Worm (Caenorhabditis elegans) whole organism, L3 larva: ENCODE data around the gene egas-1.

ENCODE experiments used
- R02D3.7 ChIP-seq: fragments of 150-350 bp; optimal IDR thresholded peaks from 2 replicates; lab custom pipeline; 2014; ENCODE audit warnings: missing biosample characterization, missing genetic modification characterization
- ama-1 ChIP-seq: fragments of 150-350 bp; optimal IDR thresholded peaks from 2 replicates; lab custom pipeline; 2018
- ceh-16 ChIP-seq: sonication (generic microtip); optimal IDR thresholded peaks from 2 replicates; lab custom pipeline; 2017; ENCODE audit warnings: missing biosample characterization, missing genetic modification characterization
- ceh-28 ChIP-seq: fragments of 150-350 bp; optimal IDR thresholded peaks from 2 replicates; lab custom pipeline; 2014; ENCODE audit warnings: missing biosample characterization, missing genetic modification reagents, missing genetic modification characterization
- ceh-82 ChIP-seq: fragments of 150-350 bp; optimal IDR thresholded peaks from 2 replicates; lab custom pipeline; 2014; ENCODE audit warnings: missing biosample characterization, missing genetic modification characterization
- ceh-9 ChIP-seq: sonication (generic microtip); optimal IDR thresholded peaks from 2 replicates; lab custom pipeline; 2018; ENCODE audit warnings: missing biosample characterization, missing genetic modification characterization
- egl-5 ChIP-seq: fragments of 150-350 bp; optimal IDR thresholded peaks from 2 replicates; lab custom pipeline; 2017; ENCODE audit warnings: missing biosample characterization, missing genetic modification reagents, missing genetic modification characterization, inconsistent platforms
- elt-1 ChIP-seq: fragments of 150-350 bp; optimal IDR thresholded peaks from 2 replicates; lab custom pipeline; 2014; ENCODE audit warnings: missing biosample characterization, missing genetic modification characterization
- elt-3 ChIP-seq, 3 experiments: fragments of 150-350 bp in 1 of 3; sonication (generic microtip) in 2 of 3; optimal IDR thresholded peaks; 2 replicates in 2 of 3; 4 replicates in 1 of 3; lab custom pipeline; 2014 to 2017; ENCODE audit warnings: missing biosample characterization in 3 of 3, missing genetic modification characterization in 3 of 3
- fkh-2 ChIP-seq: fragments of 150-350 bp; optimal IDR thresholded peaks from 2 replicates; lab custom pipeline; 2014; ENCODE audit warnings: missing biosample characterization, missing genetic modification reagents, missing genetic modification characterization
- hmg-11 ChIP-seq: sonication (generic microtip); optimal IDR thresholded peaks from 2 replicates; lab custom pipeline; 2016; ENCODE audit warnings: missing genetic modification characterization, missing compliant biosample characterization
- jun-1 ChIP-seq: fragments of 150-350 bp; optimal IDR thresholded peaks from 2 replicates; lab custom pipeline; 2014; ENCODE audit warnings: missing biosample characterization, missing genetic modification reagents, missing genetic modification characterization
- lin-15B ChIP-seq: fragments of 150-350 bp; optimal IDR thresholded peaks from 2 replicates; lab custom pipeline; 2014; ENCODE audit warnings: missing biosample characterization, missing genetic modification characterization
- lin-39 ChIP-seq: fragments of 150-350 bp; optimal IDR thresholded peaks from 2 replicates; lab custom pipeline; 2018; ENCODE audit warnings: missing biosample characterization, missing genetic modification reagents, missing genetic modification characterization
- lsy-12 ChIP-seq: sonication (generic microtip); optimal IDR thresholded peaks from 2 replicates; lab custom pipeline; 2016; ENCODE audit warnings: mild to moderate bottlenecking, missing genetic modification characterization, missing compliant biosample characterization
- mdl-1 ChIP-seq: fragments of 150-350 bp; optimal IDR thresholded peaks from 2 replicates; lab custom pipeline; 2014; ENCODE audit warnings: missing biosample characterization, missing genetic modification characterization
- mml-1 ChIP-seq: fragments of 150-350 bp; sonication (generic microtip); optimal IDR thresholded peaks from 3 replicates; lab custom pipeline; 2014; ENCODE audit warnings: missing biosample characterization, missing genetic modification characterization
- nfya-1 ChIP-seq: sonication (generic microtip); optimal IDR thresholded peaks from 2 replicates; lab custom pipeline; 2017; ENCODE audit warnings: missing genetic modification characterization, mild to moderate bottlenecking, missing compliant biosample characterization, antibody characterized with exemption, moderate library complexity; ENCODE audit not compliant: insufficient read depth
- nhr-11 ChIP-seq: fragments of 150-350 bp; optimal IDR thresholded peaks from 2 replicates; lab custom pipeline; 2014; ENCODE audit warnings: missing biosample characterization, missing genetic modification characterization
- nhr-23 ChIP-seq: fragments of 150-350 bp; optimal IDR thresholded peaks from 2 replicates; lab custom pipeline; 2014; ENCODE audit warnings: missing biosample characterization, missing genetic modification reagents, missing genetic modification characterization
- nhr-237 ChIP-seq: fragments of 150-350 bp; optimal IDR thresholded peaks from 2 replicates; lab custom pipeline; 2014; ENCODE audit warnings: missing biosample characterization, missing genetic modification characterization
- nhr-25 ChIP-seq: sonication (generic microtip); optimal IDR thresholded peaks from 2 replicates; lab custom pipeline; 2017; ENCODE audit warnings: missing biosample characterization, missing genetic modification characterization
- nhr-28 ChIP-seq: fragments of 150-350 bp; optimal IDR thresholded peaks from 2 replicates; lab custom pipeline; 2014; ENCODE audit warnings: missing biosample characterization, missing genetic modification characterization
- nhr-43 ChIP-seq: sonication (generic microtip); optimal IDR thresholded peaks from 2 replicates; lab custom pipeline; 2016; ENCODE audit warnings: mild to moderate bottlenecking, missing genetic modification characterization, missing compliant biosample characterization; ENCODE audit not compliant: poor library complexity, severe bottlenecking
- nhr-67 ChIP-seq: fragments of 150-350 bp; optimal IDR thresholded peaks from 2 replicates; lab custom pipeline; 2014; ENCODE audit warnings: missing biosample characterization, missing genetic modification characterization
- nhr-76 ChIP-seq: fragments of 150-350 bp; sonication (generic microtip); optimal IDR thresholded peaks from 5 replicates; lab custom pipeline; 2014; ENCODE audit warnings: missing biosample characterization, missing genetic modification characterization
- pha-4 ChIP-seq: fragments of 150-350 bp; optimal IDR thresholded peaks from 2 replicates; lab custom pipeline; 2014; ENCODE audit warnings: missing biosample characterization, missing genetic modification reagents, missing genetic modification characterization
- sea-2 ChIP-seq: fragments of 150-350 bp; sonication (generic microtip); optimal IDR thresholded peaks from 4 replicates; lab custom pipeline; 2014; ENCODE audit warnings: missing biosample characterization, missing genetic modification reagents, missing genetic modification characterization
- skn-1 ChIP-seq: fragments of 150-350 bp; optimal IDR thresholded peaks from 2 replicates; lab custom pipeline; 2014; ENCODE audit warnings: missing biosample characterization, missing genetic modification characterization
- snpc-4 ChIP-seq: fragments of 150-350 bp; optimal IDR thresholded peaks from 2 replicates; lab custom pipeline; 2014; ENCODE audit warnings: missing biosample characterization, missing genetic modification characterization
- tbx-2 ChIP-seq: sonication (generic microtip); optimal IDR thresholded peaks from 2 replicates; lab custom pipeline; 2016; ENCODE audit warnings: mild to moderate bottlenecking, missing genetic modification characterization, missing compliant biosample characterization
- unc-39 ChIP-seq: sonication (generic microtip); optimal IDR thresholded peaks from 4 replicates; lab custom pipeline; 2017; ENCODE audit warnings: missing biosample characterization, missing genetic modification characterization
- unc-62 ChIP-seq: fragments of 150-350 bp; sonication (generic microtip); optimal IDR thresholded peaks from 4 replicates; lab custom pipeline; 2014; ENCODE audit warnings: missing biosample characterization, missing genetic modification reagents, missing genetic modification characterization
- ztf-11 ChIP-seq: fragments of 150-350 bp; optimal IDR thresholded peaks from 2 replicates; lab custom pipeline; 2014; ENCODE audit warnings: missing biosample characterization, missing genetic modification characterization
- ztf-4 ChIP-seq: fragments of 150-350 bp; optimal IDR thresholded peaks from 2 replicates; lab custom pipeline; 2014; ENCODE audit warnings: missing biosample characterization, missing genetic modification characterization

Gene egas-1

DNA sequence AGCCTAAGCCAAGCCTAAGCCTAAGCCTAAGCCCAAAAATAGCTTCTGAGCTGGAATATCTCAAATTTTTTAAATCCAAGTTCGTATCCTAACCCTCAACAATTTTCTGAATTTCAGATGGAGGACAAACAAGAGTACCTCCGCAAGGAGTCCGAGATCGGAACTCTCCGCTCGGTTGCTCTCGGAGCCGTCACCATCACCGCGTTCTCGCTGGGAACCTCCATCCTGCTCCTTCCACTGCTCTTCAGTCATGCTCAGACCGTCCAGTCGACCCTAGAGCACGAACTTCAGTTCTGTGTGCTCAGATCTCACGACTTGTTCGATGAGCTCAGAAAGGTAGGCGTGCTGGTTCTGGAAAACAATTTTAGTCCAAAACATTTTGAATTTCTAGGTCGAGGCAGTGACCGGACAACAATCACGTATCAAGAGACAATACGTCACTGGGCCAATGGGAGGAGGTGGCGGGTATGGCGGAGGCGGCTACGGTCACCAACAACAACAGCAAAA lies 1.7 kb upstream of the egas-1 start, which contains the start of gene col-42:
col-42 (plus strand) TSS at position 118 of the 507 bp plus-strand sequence.
- no peak for TF ChIP-seq pha-4 (tag; lab: Kevin White, UChicago)
- no peak for TF ChIP-seq elt-1 (tag; lab: Kevin White, UChicago)
- no peak for TF ChIP-seq lsy-12 (tag; lab: Kevin White, UChicago)
- no peak for TF ChIP-seq hmg-11 (tag; lab: Kevin White, UChicago)
- no peak for TF ChIP-seq tbx-2 (tag; lab: Kevin White, UChicago)
- no peak for TF ChIP-seq lin-39
- TF ChIP-seq snpc-4, result no peak
- no peak for TF ChIP-seq unc-39 (tag; lab: Kevin White, UChicago)
- TF ChIP-seq nhr-11 (tag; lab: Kevin White, UChicago), result no peak
- no peak for TF ChIP-seq lin-15B (tag; lab: Kevin White, UChicago)
- TF ChIP-seq mml-1 (tag; lab: Kevin White, UChicago), result no peak
- TF ChIP-seq unc-62 (GFP tag; lab: Kevin White, UChicago), result no peak
- no peak for TF ChIP-seq ceh-82
- peak; percentile 64 for TF ChIP-seq ama-1 (lab: Kevin White, UChicago)
- TF ChIP-seq egl-5 (tag; lab: Kevin White, UChicago), result no peak
- peak; percentile 5 for TF ChIP-seq nhr-23 (tag; lab: Kevin White, UChicago)

DNA sequence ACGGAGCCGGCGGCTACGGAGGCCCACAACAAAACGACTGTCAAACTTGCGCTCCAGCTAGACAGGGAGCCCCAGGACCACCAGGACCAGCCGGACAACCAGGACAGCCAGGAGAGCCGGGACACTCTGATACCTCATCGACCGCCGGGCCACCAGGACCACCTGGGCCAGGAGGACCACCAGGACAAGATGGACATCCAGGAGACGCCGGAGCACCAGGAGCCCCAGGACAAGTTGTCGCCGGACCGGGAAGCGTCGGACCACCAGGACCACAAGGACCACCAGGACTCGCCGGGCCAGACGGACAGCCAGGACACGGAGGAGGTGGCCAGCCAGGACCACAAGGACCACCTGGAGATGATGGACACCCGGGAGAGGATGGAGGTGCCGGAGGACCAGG lies 1.0 kb upstream of the egas-1 start:
- TF ChIP-seq mdl-1 (tag; lab: Kevin White, UChicago), result no peak

DNA sequence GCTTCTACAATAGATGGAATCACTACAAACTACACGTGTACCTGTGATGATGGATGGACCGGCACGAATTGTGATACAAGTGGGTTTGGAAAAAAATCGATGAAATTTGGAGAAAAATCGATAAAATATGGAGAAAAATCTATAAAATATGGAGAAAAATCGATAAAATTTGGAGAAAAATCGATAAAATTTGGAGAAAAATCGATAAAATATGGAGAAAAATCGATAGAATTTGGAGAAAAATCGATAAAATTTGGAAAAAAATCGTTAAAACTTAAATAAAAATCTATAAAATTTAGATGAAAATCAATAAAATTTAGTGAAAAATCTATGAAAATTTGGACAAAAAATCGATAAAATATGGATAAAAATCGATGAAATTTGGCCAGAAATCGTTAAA lies 4.2 kb downstream of the egas-1 start:
- no peak for TF ChIP-seq ceh-82
- TF ChIP-seq fkh-2 (tag; lab: Kevin White, UChicago), result no peak
- peak; percentile 83 for TF ChIP-seq ceh-28
- TF ChIP-seq nhr-43 (tag; lab: Kevin White, UChicago), result no peak
- TF ChIP-seq lin-39, result no peak
- TF ChIP-seq hmg-11 (tag; lab: Kevin White, UChicago), result no peak
- TF ChIP-seq nhr-28 (tag; lab: Kevin White, UChicago), result no peak
- no peak for TF ChIP-seq nhr-23 (tag; lab: Kevin White, UChicago)

DNA sequence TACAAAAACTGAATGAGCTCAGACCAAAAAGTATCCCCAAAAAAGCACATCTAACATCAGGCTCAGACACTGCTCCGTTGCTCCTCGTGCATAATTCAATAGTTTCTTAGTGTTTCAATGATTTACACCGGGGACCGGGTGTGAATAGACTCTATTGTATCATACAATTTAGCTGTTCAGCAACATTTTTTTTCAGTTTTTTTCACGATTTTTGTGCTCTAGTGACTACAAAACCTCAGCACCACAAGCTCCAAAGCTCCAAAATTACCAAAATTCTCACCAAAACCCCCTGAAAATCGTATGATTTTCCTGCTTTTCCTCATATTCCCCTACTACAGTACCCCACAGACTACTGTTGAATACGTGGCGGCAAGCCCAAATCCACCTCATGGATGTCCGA lies 9.9 kb downstream of the egas-1 start, which contains the start of gene egas-2:
egas-2 (plus strand) TSS at position 301 of the 400 bp plus-strand sequence.
- TF ChIP-seq mdl-1 (tag; lab: Kevin White, UChicago) (no peak), pha-4 (tag; lab: Kevin White, UChicago) (no peak), ztf-4 (tag; lab: Kevin White, UChicago) (no peak), ztf-11 (no peak), fkh-2 (tag; lab: Kevin White, UChicago) (no peak), skn-1 (tag; lab: Kevin White, UChicago) (no peak), egl-5 (tag; lab: Kevin White, UChicago) (no peak), nhr-76 (tag; lab: Kevin White, UChicago) (no peak), nhr-11 (tag; lab: Kevin White, UChicago) (no peak), ama-1 (lab: Kevin White, UChicago) (no peak), nhr-28 (tag; lab: Kevin White, UChicago) (no peak), nhr-25 (tag; lab: Kevin White, UChicago) (no peak)

DNA sequence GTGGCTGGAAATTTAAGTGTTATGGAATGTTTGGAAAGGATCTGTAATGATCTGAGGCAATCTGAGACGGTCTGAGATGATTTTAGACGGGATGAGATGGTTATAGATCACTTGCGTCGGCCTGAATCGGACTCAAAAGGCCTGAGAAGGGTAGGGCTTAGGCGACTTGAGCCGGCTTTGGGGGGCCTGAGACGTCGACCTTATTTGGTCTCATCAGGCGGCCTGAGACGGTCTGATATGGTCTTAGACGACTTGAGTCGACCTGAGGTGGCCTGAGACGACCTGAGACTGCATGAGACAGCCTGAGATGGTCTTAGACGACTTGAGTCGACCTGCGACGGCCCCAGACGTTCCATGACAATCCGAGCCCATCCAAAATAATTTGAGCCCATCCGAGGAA lies 16.3 kb downstream of the egas-1 start:
- TF ChIP-seq jun-1 (tag; lab: Kevin White, UChicago) (no peak), elt-3 (tag; optimal IDR thresholded peaks at IDR 0.05; lab: Kevin White, UChicago) (no peak), ceh-16 (tag; lab: Kevin White, UChicago) (no peak)

DNA sequence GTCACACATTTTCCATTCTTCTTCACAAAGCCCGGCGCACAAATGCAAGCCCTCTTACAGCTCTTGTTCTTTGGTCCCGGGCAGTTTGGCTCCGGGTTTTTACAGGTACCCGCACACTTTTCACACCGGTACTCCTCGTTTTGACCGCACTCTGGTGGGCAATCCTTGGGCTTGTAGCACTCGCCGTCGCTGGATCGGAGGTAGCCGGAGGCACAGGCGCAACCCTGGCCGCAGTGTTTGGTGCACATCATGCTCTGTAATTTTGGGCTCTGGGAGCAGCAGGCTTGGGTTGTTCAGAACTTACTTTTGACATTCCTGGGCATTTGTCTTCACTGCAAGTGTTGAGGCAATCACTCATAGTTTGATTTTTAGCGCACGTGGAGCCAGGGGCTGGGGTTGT lies 17.3 kb downstream of the egas-1 start:
- TF ChIP-seq egl-5 (tag; lab: Kevin White, UChicago) (no peak), ceh-9 (tag; lab: Kevin White, UChicago) (no peak), sea-2 (GFP tag; lab: Kevin White, UChicago) (no peak), nhr-28 (tag; lab: Kevin White, UChicago) (no peak), nhr-237 (no peak), R02D3.7 (tag; lab: Kevin White, UChicago) (no peak), lsy-12 (tag; lab: Kevin White, UChicago) (no peak), nfya-1 (no peak), ceh-82 (no peak), nhr-67 (no peak), nhr-76 (tag; lab: Kevin White, UChicago) (no peak), ceh-28 (no peak)
